Fruit fly (Drosophila melanogaster) whole organism, pupa: ENCODE data around the gene CG45487.

Source experiments
- CG10348 ChIP-seq: fragments of 200-800 bp; sonication (Bioruptor generic); IDR thresholded peaks from 2 replicates; pipeline ENCODE4 v1.3.6; 2022; ENCODE audit warnings: missing biosample characterization, missing genetic modification characterization
- CG12605 ChIP-seq: fragments of 200-800 bp; sonication (Bioruptor generic); IDR thresholded peaks from 2 replicates; pipeline ENCODE4 v1.3.6; 2022; ENCODE audit warnings: missing biosample characterization, missing genetic modification characterization
- CG13204 ChIP-seq: fragments of 200-800 bp; sonication (Bioruptor generic); optimal IDR thresholded peaks from 2 replicates; lab custom pipeline; 2018; ENCODE audit warnings: missing biosample characterization, mild to moderate bottlenecking, missing genetic modification characterization, moderate library complexity
- CG14655 ChIP-seq: fragments of 200-800 bp; sonication (Bioruptor generic); optimal IDR thresholded peaks from 3 replicates; lab custom pipeline; 2017; ENCODE audit warnings: mild to moderate bottlenecking, missing biosample characterization, missing genetic modification reagents, missing genetic modification characterization
- CG15710 ChIP-seq: fragments of 200-800 bp; sonication (Bioruptor generic); optimal IDR thresholded peaks from 2 replicates; lab custom pipeline; 2018; ENCODE audit warnings: missing biosample characterization, mild to moderate bottlenecking, missing genetic modification characterization, moderate library complexity
- CG17806 ChIP-seq: fragments of 200-800 bp; sonication (Bioruptor generic); optimal IDR thresholded peaks from 2 replicates; lab custom pipeline; 2018; ENCODE audit warnings: missing biosample characterization, mild to moderate bottlenecking, missing genetic modification characterization, moderate library complexity
- CG32121 ChIP-seq: fragments of 200-800 bp; sonication (Bioruptor generic); IDR thresholded peaks from 2 replicates; pipeline ENCODE4 v1.3.6; 2022; ENCODE audit warnings: missing biosample characterization, missing genetic modification characterization
- CG34367 ChIP-seq: fragments of 200-800 bp; sonication (Bioruptor generic); optimal IDR thresholded peaks from 2 replicates; lab custom pipeline; 2018; ENCODE audit warnings: missing biosample characterization, mild to moderate bottlenecking, missing genetic modification characterization
- CG4496 ChIP-seq: fragments of 200-800 bp; sonication (Bioruptor generic); IDR thresholded peaks from 3 replicates; pipeline ENCODE4 v1.3.6; 2022; ENCODE audit warnings: missing biosample characterization, missing genetic modification characterization
- CG8159 ChIP-seq: fragments of 200-800 bp; sonication (Bioruptor generic); optimal IDR thresholded peaks from 3 replicates; lab custom pipeline; 2018; ENCODE audit warnings: missing biosample characterization, mild to moderate bottlenecking, missing genetic modification characterization, moderate library complexity
- CG8301 ChIP-seq: fragments of 200-800 bp; sonication (Bioruptor generic); optimal IDR thresholded peaks from 2 replicates; lab custom pipeline; 2018; ENCODE audit warnings: missing biosample characterization, mild to moderate bottlenecking, missing genetic modification characterization
- CG9948 ChIP-seq: fragments of 200-800 bp; sonication (Bioruptor generic); optimal IDR thresholded peaks from 2 replicates; lab custom pipeline; 2018; ENCODE audit warnings: missing biosample characterization, mild to moderate bottlenecking, missing genetic modification characterization, moderate library complexity
- D1 ChIP-seq: fragments of 200-800 bp; sonication (Bioruptor generic); optimal IDR thresholded peaks from 2 replicates; lab custom pipeline; 2018; ENCODE audit warnings: missing biosample characterization, mild to moderate bottlenecking, missing genetic modification characterization, moderate library complexity
- EcR ChIP-seq: fragments of 200-800 bp; sonication (Bioruptor generic); optimal IDR thresholded peaks from 3 replicates; lab custom pipeline; 2019; ENCODE audit warnings: missing biosample characterization, missing genetic modification characterization, mild to moderate bottlenecking, moderate library complexity, missing genetic modification reagents
- Ets98B ChIP-seq: fragments of 200-800 bp; sonication (Bioruptor generic); IDR thresholded peaks from 2 replicates; pipeline ENCODE4 v1.3.6; 2022; ENCODE audit warnings: missing biosample characterization, missing genetic modification characterization
- Pif1A ChIP-seq: fragments of 200-800 bp; sonication (Bioruptor generic); optimal IDR thresholded peaks from 3 replicates; lab custom pipeline; 2016; ENCODE audit warnings: missing biosample characterization, missing genetic modification characterization
- Pif1B ChIP-seq: fragments of 200-800 bp; sonication (Bioruptor generic); optimal IDR thresholded peaks from 3 replicates; lab custom pipeline; 2016; ENCODE audit warnings: missing biosample characterization, missing genetic modification characterization
- Snoo ChIP-seq: fragments of 200-800 bp; sonication (Bioruptor generic); optimal IDR thresholded peaks from 3 replicates; lab custom pipeline; 2017; ENCODE audit warnings: missing biosample characterization, mild to moderate bottlenecking, missing genetic modification characterization, inconsistent platforms
- fd96Ca ChIP-seq: fragments of 200-800 bp; sonication (Bioruptor generic); IDR thresholded peaks from 3 replicates; pipeline ENCODE4 v1.3.6; 2022; ENCODE audit warnings: missing biosample characterization, missing genetic modification characterization
- gl ChIP-seq: fragments of 200-800 bp; sonication (Bioruptor generic); optimal IDR thresholded peaks from 2 replicates; lab custom pipeline; 2018; ENCODE audit warnings: missing biosample characterization, mild to moderate bottlenecking, missing genetic modification characterization
- rn ChIP-seq: fragments of 200-800 bp; sonication (Bioruptor generic); IDR thresholded peaks from 2 replicates; pipeline ENCODE4 v1.3.6; 2022; ENCODE audit warnings: missing biosample characterization, missing genetic modification characterization

The CG45487 gene

dm6 chrX:19886515-19886914 is 28.6 kb downstream of the CG45487 start:
- TF ChIP-seq CG34367 (tag; lab: Kevin White, UChicago) = no peak
- TF ChIP-seq rn = no peak
- no peak for TF ChIP-seq CG32121 (GFP tag; lab: Robert Waterston, UW)
- no peak for TF ChIP-seq CG17806 (tag; lab: Kevin White, UChicago)
- TF ChIP-seq CG4496 (GFP tag; lab: Robert Waterston, UW) = no peak
- no peak for TF ChIP-seq EcR (GFP tag; lab: Kevin White, UChicago)
- peak; percentile 56 for TF ChIP-seq CG8301 (tag; lab: Kevin White, UChicago)
- TF ChIP-seq CG10348 (GFP tag; lab: Robert Waterston, UW) = no peak
- no peak for TF ChIP-seq CG13204 (GFP tag; lab: Kevin White, UChicago)
- no peak for TF ChIP-seq Pif1B (GFP tag; lab: Kevin White, UChicago)
- TF ChIP-seq CG12605 (GFP tag; lab: Robert Waterston, UW) = no peak
- peak; percentile 54 for TF ChIP-seq CG14655
- no peak for TF ChIP-seq CG9948 (tag; lab: Kevin White, UChicago)
- TF ChIP-seq Snoo (tag; lab: Kevin White, UChicago) = no peak

- no peak for TF ChIP-seq Pif1B (GFP tag; lab: Kevin White, UChicago)
- TF ChIP-seq CG32121 (GFP tag; lab: Robert Waterston, UW) = no peak
- peak; percentile 33 for TF ChIP-seq CG8301 (tag; lab: Kevin White, UChicago)
- TF ChIP-seq Pif1A = no peak
- no peak for TF ChIP-seq CG12605 (GFP tag; lab: Robert Waterston, UW)
- no peak for TF ChIP-seq Ets98B
- peak; percentile 52 for TF ChIP-seq CG14655
- no peak for TF ChIP-seq fd96Ca (GFP tag; lab: Robert Waterston, UW)
- TF ChIP-seq CG9948 (tag; lab: Kevin White, UChicago) = peak; percentile 15
- no peak for TF ChIP-seq Snoo (tag; lab: Kevin White, UChicago)
- TF ChIP-seq EcR (GFP tag; lab: Kevin White, UChicago) = no peak
- no peak for TF ChIP-seq CG13204 (GFP tag; lab: Kevin White, UChicago)
- TF ChIP-seq CG4496 (GFP tag; lab: Robert Waterston, UW) = 0 out of 3 replicates have a peak, but pooled peaks have one; percentile 26
- peak; percentile 42 for TF ChIP-seq CG8159 (tag; lab: Kevin White, UChicago)
- no peak for TF ChIP-seq rn
- no peak for TF ChIP-seq CG10348 (GFP tag; lab: Robert Waterston, UW)
These were observed 30.9 kb downstream of the CG45487 start for dm6 chrX:19884204-19884603.

dm6 chrX:19878342-19879204 is 36.5 kb downstream of the CG45487 start:
- TF ChIP-seq CG8159 (tag; lab: Kevin White, UChicago) = peak; percentile 77
- peak; percentile 9 for TF ChIP-seq CG34367 (tag; lab: Kevin White, UChicago)
- TF ChIP-seq CG9948 (tag; lab: Kevin White, UChicago) = peak; percentile 51
- peak; percentile 59; the same call in 1 of the 2 replicates for TF ChIP-seq Ets98B
- no peak for TF ChIP-seq CG10348 (GFP tag; lab: Robert Waterston, UW)
- no peak for TF ChIP-seq gl
- no peak for TF ChIP-seq rn
- TF ChIP-seq CG17806 (tag; lab: Kevin White, UChicago) = peak; percentile 55
- peak; percentile 43; the same call in 1 of the 2 replicates for TF ChIP-seq CG12605 (GFP tag; lab: Robert Waterston, UW)
- TF ChIP-seq CG15710 (tag; lab: Kevin White, UChicago) = peak; percentile 51
- peak; percentile 61; the same call in 2 of the 3 replicates for TF ChIP-seq fd96Ca (GFP tag; lab: Robert Waterston, UW)
- TF ChIP-seq CG8301 (tag; lab: Kevin White, UChicago) = peak; percentile 64
- peak; percentile 66 for TF ChIP-seq CG14655
- TF ChIP-seq Pif1B (GFP tag; lab: Kevin White, UChicago) = peak; percentile 55
- peak; percentile 33 for TF ChIP-seq Pif1A
- TF ChIP-seq Snoo (tag; lab: Kevin White, UChicago) = peak; percentile 59
- no peak for TF ChIP-seq EcR (GFP tag; lab: Kevin White, UChicago)
- TF ChIP-seq CG32121 (GFP tag; lab: Robert Waterston, UW) = peak; percentile 54
- TF ChIP-seq CG13204 (GFP tag; lab: Kevin White, UChicago) = no peak
- peak; percentile 34; the same call in 1 of the 3 replicates for TF ChIP-seq CG4496 (GFP tag; lab: Robert Waterston, UW)
- peak; percentile 43 for TF ChIP-seq D1 (tag; lab: Kevin White, UChicago)

- TF ChIP-seq CG17806 (tag; lab: Kevin White, UChicago) (peak; percentile 67), CG9948 (tag; lab: Kevin White, UChicago) (peak; percentile 82), CG13204 (GFP tag; lab: Kevin White, UChicago) (peak; percentile 49), Pif1A (peak; percentile 78), Pif1B (GFP tag; lab: Kevin White, UChicago) (peak; percentile 80), fd96Ca (GFP tag; lab: Robert Waterston, UW) (peak; percentile 58; the same call in 1 of the 3 replicates), gl (peak; percentile 41), CG10348 (GFP tag; lab: Robert Waterston, UW) (no peak), rn (no peak), CG8301 (tag; lab: Kevin White, UChicago) (peak; percentile 85), CG14655 (peak; percentile 89), CG4496 (GFP tag; lab: Robert Waterston, UW) (peak; percentile 79), Ets98B (peak; percentile 68), Snoo (tag; lab: Kevin White, UChicago) (peak; percentile 70), EcR (GFP tag; lab: Kevin White, UChicago) (no peak), CG8159 (tag; lab: Kevin White, UChicago) (peak; percentile 88), CG34367 (tag; lab: Kevin White, UChicago) (peak; percentile 74), CG15710 (tag; lab: Kevin White, UChicago) (peak; percentile 83), D1 (tag; lab: Kevin White, UChicago) (peak; percentile 78), CG12605 (GFP tag; lab: Robert Waterston, UW) (0 out of 2 replicates have a peak, but pooled peaks have one; percentile 26), CG32121 (GFP tag; lab: Robert Waterston, UW) (0 out of 2 replicates have a peak, but pooled peaks have one; percentile 21)
These were observed 38.1 kb downstream of the CG45487 start for dm6 chrX:19876836-19877468.
